Worm (Caenorhabditis elegans) whole organism, early embryonic: ENCODE measurements around the gene clc-7.

Experiments used
- B0310.2 ChIP-seq: sonication (generic microtip); optimal IDR thresholded peaks from 2 replicates; lab custom pipeline; 2016; ENCODE audit warnings: mild to moderate bottlenecking, missing genetic modification characterization, missing compliant biosample characterization
- F13C5.2 ChIP-seq: sonication (generic microtip); optimal IDR thresholded peaks from 2 replicates; lab custom pipeline; 2017; ENCODE audit warnings: mild to moderate bottlenecking, missing genetic modification characterization, inconsistent platforms, missing compliant biosample characterization
- aly-1 ChIP-seq: sonication (generic microtip); optimal IDR thresholded peaks from 2 replicates; lab custom pipeline; 2016; ENCODE audit warnings: missing genetic modification characterization, missing compliant biosample characterization
- ama-1 ChIP-seq: fragments of 150-350 bp; optimal IDR thresholded peaks from 2 replicates; lab custom pipeline; 2014
- ceh-13 ChIP-seq: fragments of 200-800 bp; sonication (Bioruptor generic); optimal IDR thresholded peaks from 2 replicates; lab custom pipeline; 2018; ENCODE audit warnings: mild to moderate bottlenecking, missing genetic modification characterization, missing compliant biosample characterization
- ceh-36 ChIP-seq: sonication (generic microtip); optimal IDR thresholded peaks from 2 replicates; lab custom pipeline; 2016; ENCODE audit warnings: missing genetic modification characterization, inconsistent platforms, missing compliant biosample characterization
- ets-7 ChIP-seq: sonication (generic microtip); optimal IDR thresholded peaks from 2 replicates; lab custom pipeline; 2016; ENCODE audit warnings: missing genotype, missing genetic modification characterization, missing compliant biosample characterization
- flt-1 ChIP-seq: fragments of 200-800 bp; sonication (Bioruptor generic); IDR thresholded peaks from 2 replicates; pipeline ENCODE4 v1.3.6; 2022; ENCODE audit warnings: missing genetic modification characterization, missing compliant biosample characterization
- hmbx-1 ChIP-seq: sonication (generic microtip); optimal IDR thresholded peaks from 2 replicates; lab custom pipeline; 2016; ENCODE audit warnings: mild to moderate bottlenecking, missing genetic modification characterization, missing compliant biosample characterization
- hmg-4 ChIP-seq: fragments of 200-800 bp; sonication (Bioruptor generic); optimal IDR thresholded peaks from 2 replicates; lab custom pipeline; 2018; ENCODE audit warnings: mild to moderate bottlenecking, missing genetic modification characterization, missing compliant biosample characterization
- hnd-1 ChIP-seq: sonication (generic microtip); optimal IDR thresholded peaks from 2 replicates; lab custom pipeline; 2016; ENCODE audit warnings: missing genetic modification characterization, missing compliant biosample characterization
- pes-1 ChIP-seq: fragments of 200-800 bp; sonication (Bioruptor generic); IDR thresholded peaks from 2 replicates; pipeline ENCODE4 v1.3.6; 2022; ENCODE audit warnings: missing genetic modification reagents, missing genetic modification characterization, missing compliant biosample characterization
- scrt-1 ChIP-seq: fragments of 200-800 bp; sonication (Bioruptor generic); IDR thresholded peaks from 2 replicates; pipeline ENCODE4 v1.3.6; 2022; ENCODE audit warnings: missing genetic modification characterization, missing compliant biosample characterization
- sea-1 ChIP-seq: fragments of 200-800 bp; sonication (Bioruptor generic); conservative IDR thresholded peaks from 2 replicates; pipeline ENCODE4 v1.3.6; 2022; ENCODE audit warnings: missing genetic modification characterization, missing compliant biosample characterization
- tbx-11 ChIP-seq: fragments of 200-800 bp; sonication (Bioruptor generic); IDR thresholded peaks from 2 replicates; pipeline ENCODE4 v1.3.6; 2022; ENCODE audit warnings: missing genetic modification characterization, missing compliant biosample characterization
- tbx-37 ChIP-seq: fragments of 200-800 bp; sonication (Bioruptor generic); conservative IDR thresholded peaks from 2 replicates; pipeline ENCODE4 v1.3.6; 2022; ENCODE audit warnings: missing genetic modification reagents, missing genetic modification characterization, missing compliant biosample characterization
- tra-4 ChIP-seq: sonication (generic microtip); optimal IDR thresholded peaks from 2 replicates; lab custom pipeline; 2017; ENCODE audit warnings: missing genetic modification characterization, missing compliant biosample characterization

clc-7 gene

ce11 chrX:5079297-5079696 lies 11.4 kb downstream of the clc-7 start:
- TF ChIP-seq B0310.2 (tag; lab: Kevin White, UChicago) = no peak
- TF ChIP-seq pes-1 (GFP tag; lab: Robert Waterston, UW) = no peak
- no peak for TF ChIP-seq tra-4 (tag; lab: Kevin White, UChicago)
- no peak for TF ChIP-seq aly-1 (tag; lab: Kevin White, UChicago)
- TF ChIP-seq ets-7 = no peak
- TF ChIP-seq hmg-4 = no peak
- TF ChIP-seq ama-1 (lab: Kevin White, UChicago) = no peak
- TF ChIP-seq hnd-1 (tag; lab: Kevin White, UChicago) = no peak
- no peak for TF ChIP-seq scrt-1 (GFP tag; lab: Robert Waterston, UW)
- no peak for TF ChIP-seq flt-1 (GFP tag; lab: Robert Waterston, UW)
- TF ChIP-seq hmbx-1 (tag; lab: Kevin White, UChicago) = no peak

- TF ChIP-seq flt-1 (GFP tag; lab: Robert Waterston, UW) (no peak), F13C5.2 (tag; lab: Kevin White, UChicago) (no peak), scrt-1 (GFP tag; lab: Robert Waterston, UW) (no peak)
These were observed 16.2 kb downstream of the clc-7 start for ce11 chrX:5084080-5084479.

- TF ChIP-seq hmg-4 (no peak), F13C5.2 (tag; lab: Kevin White, UChicago) (no peak), tbx-37 (no peak), flt-1 (GFP tag; lab: Robert Waterston, UW) (no peak), tbx-11 (GFP tag; lab: Robert Waterston, UW) (no peak), aly-1 (tag; lab: Kevin White, UChicago) (no peak), ama-1 (lab: Kevin White, UChicago) (no peak), ets-7 (no peak), ceh-13 (GFP tag; lab: Kevin White, UChicago) (no peak), scrt-1 (GFP tag; lab: Robert Waterston, UW) (no peak), sea-1 (GFP tag; lab: Robert Waterston, UW) (no peak), ceh-36 (tag; lab: Kevin White, UChicago) (no peak), hmbx-1 (tag; lab: Kevin White, UChicago) (no peak), B0310.2 (tag; lab: Kevin White, UChicago) (no peak), tra-4 (tag; lab: Kevin White, UChicago) (no peak), hnd-1 (tag; lab: Kevin White, UChicago) (no peak), pes-1 (GFP tag; lab: Robert Waterston, UW) (no peak)
These were observed 16.6 kb downstream of the clc-7 start, which contains the start of gene ets-5 for ce11 chrX:5084495-5084894. ets-5 (minus strand) TSS chrX:5084526.

- TF ChIP-seq hnd-1 (tag; lab: Kevin White, UChicago) (peak; percentile 91), aly-1 (tag; lab: Kevin White, UChicago) (peak; percentile 94), ceh-36 (tag; lab: Kevin White, UChicago) (peak; percentile 94), F13C5.2 (tag; lab: Kevin White, UChicago) (peak; percentile 98), flt-1 (GFP tag; lab: Robert Waterston, UW) (peak; percentile 96), tbx-37 (peak; percentile 88), tbx-11 (GFP tag; lab: Robert Waterston, UW) (peak; percentile 98), ceh-13 (GFP tag; lab: Kevin White, UChicago) (peak; percentile 94), hmbx-1 (tag; lab: Kevin White, UChicago) (peak; percentile 88), hmg-4 (peak; percentile 98), tra-4 (tag; lab: Kevin White, UChicago) (peak; percentile 95), pes-1 (GFP tag; lab: Robert Waterston, UW) (peak; percentile 96), B0310.2 (tag; lab: Kevin White, UChicago) (peak; percentile 95), scrt-1 (GFP tag; lab: Robert Waterston, UW) (peak; percentile 97), sea-1 (GFP tag; lab: Robert Waterston, UW) (peak; percentile 95), ama-1 (lab: Kevin White, UChicago) (no peak), ets-7 (peak; percentile 88)
These were observed 17.6 kb downstream of the clc-7 start for ce11 chrX:5085465-5085864.

- TF ChIP-seq pes-1 (GFP tag; lab: Robert Waterston, UW) = no peak
These were observed 18.3 kb downstream of the clc-7 start for ce11 chrX:5086212-5086611.

- TF ChIP-seq hmg-4 = no peak
- no peak for TF ChIP-seq aly-1 (tag; lab: Kevin White, UChicago)
- no peak for TF ChIP-seq ceh-36 (tag; lab: Kevin White, UChicago)
- TF ChIP-seq hmbx-1 (tag; lab: Kevin White, UChicago) = no peak
- TF ChIP-seq hnd-1 (tag; lab: Kevin White, UChicago) = no peak
- no peak for TF ChIP-seq B0310.2 (tag; lab: Kevin White, UChicago)
- no peak for TF ChIP-seq ceh-13 (GFP tag; lab: Kevin White, UChicago)
- TF ChIP-seq ets-7 = no peak
These were observed 19.5 kb downstream of the clc-7 start, which contains the start of gene pnk-4 for ce11 chrX:5087366-5087891. pnk-4 (plus strand) TSS chrX:5087841.

- TF ChIP-seq scrt-1 (GFP tag; lab: Robert Waterston, UW) (no peak), hmbx-1 (tag; lab: Kevin White, UChicago) (no peak)
These were observed 26.1 kb downstream of the clc-7 start for ce11 chrX:5093997-5094396.

- TF ChIP-seq sea-1 (GFP tag; lab: Robert Waterston, UW) = no peak
- no peak for TF ChIP-seq pes-1 (GFP tag; lab: Robert Waterston, UW)
- no peak for TF ChIP-seq flt-1 (GFP tag; lab: Robert Waterston, UW)
- TF ChIP-seq hnd-1 (tag; lab: Kevin White, UChicago) = no peak
These were observed 29.1 kb downstream of the clc-7 start, which contains the start of gene acn-1 for ce11 chrX:5096967-5097366. acn-1 (minus strand) TSS chrX:5097067.
